Fruit fly (Drosophila melanogaster) whole organism, prepupa: ENCODE measurements around the gene Usp1.
A peak's percentile ranks its signal among the peaks of the same experiment; 100 is the strongest.

Experiments
- Blimp-1 ChIP-seq: fragments of 200-800 bp; sonication (Bioruptor generic); optimal IDR thresholded peaks from 3 replicates; lab custom pipeline; 2017; ENCODE audit warnings: missing biosample characterization, missing genetic modification characterization, mild to moderate bottlenecking, moderate library complexity, missing genetic modification reagents
- CG10631 ChIP-seq: fragments of 200-800 bp; sonication (Bioruptor generic); optimal IDR thresholded peaks from 2 replicates; lab custom pipeline; 2016; ENCODE audit warnings: missing biosample characterization, missing genetic modification characterization
- CG10669 ChIP-seq: fragments of 200-800 bp; sonication (Bioruptor generic); optimal IDR thresholded peaks from 3 replicates; lab custom pipeline; 2018; ENCODE audit warnings: missing biosample characterization, mild to moderate bottlenecking, missing genetic modification characterization, moderate library complexity
- CG11294 ChIP-seq: fragments of 200-800 bp; sonication (Bioruptor generic); IDR thresholded peaks from 2 replicates; pipeline ENCODE4 v1.3.6; 2022; ENCODE audit warnings: missing biosample characterization, missing genetic modification characterization
- CG11902 ChIP-seq: fragments of 200-800 bp; sonication (Bioruptor generic); optimal IDR thresholded peaks from 3 replicates; lab custom pipeline; 2016; ENCODE audit warnings: missing biosample characterization, missing genetic modification characterization
- CG15336 ChIP-seq: fragments of 200-800 bp; sonication (Bioruptor generic); IDR thresholded peaks from 2 replicates; pipeline ENCODE4 v1.3.6; 2022; ENCODE audit warnings: missing biosample characterization, missing genetic modification characterization
- CG1621 ChIP-seq: fragments of 200-800 bp; sonication (Bioruptor generic); optimal IDR thresholded peaks from 3 replicates; lab custom pipeline; 2018; ENCODE audit warnings: missing biosample characterization, mild to moderate bottlenecking, missing genetic modification characterization
- CG31627 ChIP-seq: fragments of 200-800 bp; sonication (Bioruptor generic); optimal IDR thresholded peaks from 3 replicates; lab custom pipeline; 2016; ENCODE audit warnings: missing biosample characterization, missing genetic modification characterization
- CG32006 ChIP-seq: fragments of 200-800 bp; sonication (Bioruptor generic); optimal IDR thresholded peaks from 3 replicates; lab custom pipeline; 2017; ENCODE audit warnings: missing biosample characterization, mild to moderate bottlenecking, missing genetic modification characterization
- CG34406 ChIP-seq: fragments of 200-800 bp; sonication (Bioruptor generic); optimal IDR thresholded peaks from 3 replicates; lab custom pipeline; 2016; ENCODE audit warnings: missing biosample characterization, missing genetic modification characterization
- CG3919 ChIP-seq: fragments of 200-800 bp; sonication (Bioruptor generic); optimal IDR thresholded peaks from 3 replicates; lab custom pipeline; 2016; ENCODE audit warnings: missing biosample characterization, missing genetic modification characterization
- CG4318 ChIP-seq: fragments of 200-800 bp; sonication (Bioruptor generic); optimal IDR thresholded peaks from 3 replicates; lab custom pipeline; 2017; ENCODE audit warnings: missing biosample characterization, mild to moderate bottlenecking, missing genetic modification characterization
- CG6163 ChIP-seq: fragments of 200-800 bp; sonication (Bioruptor generic); IDR thresholded peaks from 3 replicates; pipeline ENCODE4 v1.3.6; 2022; ENCODE audit warnings: missing biosample characterization, missing genetic modification characterization
- CG6792 ChIP-seq: fragments of 200-800 bp; sonication (Bioruptor generic); optimal IDR thresholded peaks from 3 replicates; lab custom pipeline; 2016; ENCODE audit warnings: missing biosample characterization, missing genetic modification characterization
- CG6854 ChIP-seq: fragments of 200-800 bp; sonication (Bioruptor generic); optimal IDR thresholded peaks from 2 replicates; lab custom pipeline; 2017; ENCODE audit warnings: missing biosample characterization, mild to moderate bottlenecking, missing genetic modification characterization
- CG7368 ChIP-seq: fragments of 200-800 bp; sonication (Bioruptor generic); optimal IDR thresholded peaks from 3 replicates; lab custom pipeline; 2016; ENCODE audit warnings: missing biosample characterization, missing genetic modification characterization
- CG8119 ChIP-seq: fragments of 200-800 bp; sonication (Bioruptor generic); IDR thresholded peaks from 3 replicates; pipeline ENCODE4 v1.3.6; 2022; ENCODE audit warnings: missing biosample characterization, missing genetic modification characterization
- CG8319 ChIP-seq: fragments of 200-800 bp; sonication (Bioruptor generic); optimal IDR thresholded peaks from 3 replicates; lab custom pipeline; 2016; ENCODE audit warnings: missing biosample characterization, missing genetic modification characterization
- Eip78C ChIP-seq: fragments of 200-800 bp; sonication (Bioruptor generic); peaks from one replicate; lab custom pipeline; 2016; ENCODE audit warnings: missing biosample characterization, missing genetic modification characterization
- Eip93F ChIP-seq: fragments of 200-800 bp; sonication (Bioruptor generic); optimal IDR thresholded peaks from 2 replicates; lab custom pipeline; 2016; ENCODE audit warnings: missing biosample characterization, mild to moderate bottlenecking, missing genetic modification characterization
- Ets21C ChIP-seq: fragments of 200-800 bp; sonication (Bioruptor generic); optimal IDR thresholded peaks from 3 replicates; lab custom pipeline; 2016; ENCODE audit warnings: missing biosample characterization, missing genetic modification characterization
- Ets96B ChIP-seq: fragments of 200-800 bp; optimal IDR thresholded peaks from 2 replicates; lab custom pipeline; 2019; ENCODE audit warnings: missing biosample characterization, mild to moderate bottlenecking, missing genetic modification characterization, moderate library complexity
- Gug ChIP-seq: fragments of 200-800 bp; sonication (Bioruptor generic); IDR thresholded peaks from 2 replicates; pipeline ENCODE4 v1.3.6; 2022; ENCODE audit warnings: missing biosample characterization, missing genetic modification characterization
- Hr38 ChIP-seq: sonication (Bioruptor generic); optimal IDR thresholded peaks from 2 replicates; lab custom pipeline; 2016; ENCODE audit warnings: missing biosample characterization, missing genetic modification characterization
- Hr39 ChIP-seq: fragments of 200-800 bp; sonication (Bioruptor generic); optimal IDR thresholded peaks from 2 replicates; lab custom pipeline; 2016; ENCODE audit warnings: missing biosample characterization, missing genetic modification characterization
- Hr4 ChIP-seq: fragments of 200-800 bp; sonication (Bioruptor generic); optimal IDR thresholded peaks from 3 replicates; lab custom pipeline; 2016; ENCODE audit warnings: missing biosample characterization, missing genetic modification characterization
- Lpt ChIP-seq: fragments of 200-800 bp; sonication (Bioruptor generic); optimal IDR thresholded peaks from 3 replicates; lab custom pipeline; 2016; ENCODE audit warnings: missing biosample characterization, missing genetic modification characterization
- OdsH ChIP-seq: fragments of 200-800 bp; sonication (Bioruptor generic); optimal IDR thresholded peaks from 3 replicates; lab custom pipeline; 2016; ENCODE audit warnings: missing biosample characterization, missing genetic modification characterization
- Smox ChIP-seq: fragments of 200-800 bp; sonication (Bioruptor generic); optimal IDR thresholded peaks from 3 replicates; lab custom pipeline; 2016; ENCODE audit warnings: missing biosample characterization, missing genetic modification characterization
- Sox14 ChIP-seq: fragments of 200-800 bp; sonication (Bioruptor generic); optimal IDR thresholded peaks from 3 replicates; lab custom pipeline; 2016; ENCODE audit warnings: missing biosample characterization, missing genetic modification characterization
- Sox15 ChIP-seq: fragments of 200-800 bp; sonication (Bioruptor generic); optimal IDR thresholded peaks from 3 replicates; lab custom pipeline; 2016; ENCODE audit warnings: missing biosample characterization, missing genetic modification characterization
- achi ChIP-seq: fragments of 200-800 bp; sonication (Bioruptor generic); optimal IDR thresholded peaks from 3 replicates; lab custom pipeline; 2016; ENCODE audit warnings: missing biosample characterization, missing genetic modification characterization
- cyc ChIP-seq: fragments of 200-800 bp; sonication (Bioruptor generic); optimal IDR thresholded peaks from 3 replicates; lab custom pipeline; 2016; ENCODE audit warnings: missing biosample characterization, missing genetic modification characterization
- dac ChIP-seq: fragments of 200-800 bp; sonication (Bioruptor generic); optimal IDR thresholded peaks from 2 replicates; lab custom pipeline; 2017; ENCODE audit warnings: missing biosample characterization, mild to moderate bottlenecking, missing genetic modification characterization
- esn ChIP-seq: fragments of 200-800 bp; sonication (Bioruptor generic); optimal IDR thresholded peaks from 2 replicates; lab custom pipeline; 2016; ENCODE audit warnings: missing biosample characterization, mild to moderate bottlenecking, missing genetic modification characterization, moderate library complexity
- fd59A ChIP-seq: fragments of 200-800 bp; sonication (Bioruptor generic); optimal IDR thresholded peaks from 2 replicates; lab custom pipeline; 2017; ENCODE audit warnings: missing biosample characterization, mild to moderate bottlenecking, missing genetic modification characterization, missing genetic modification reagents
- fd85E ChIP-seq: fragments of 200-800 bp; sonication (Bioruptor generic); optimal IDR thresholded peaks from 3 replicates; lab custom pipeline; 2016; ENCODE audit warnings: missing biosample characterization, missing genetic modification characterization
- fkh ChIP-seq: fragments of 200-800 bp; sonication (Bioruptor generic); optimal IDR thresholded peaks from 3 replicates; lab custom pipeline; 2017; ENCODE audit warnings: missing biosample characterization, mild to moderate bottlenecking, missing genetic modification characterization, moderate library complexity
- lz ChIP-seq: fragments of 200-800 bp; sonication (Bioruptor generic); optimal IDR thresholded peaks from 3 replicates; lab custom pipeline; 2016; ENCODE audit warnings: missing biosample characterization, missing genetic modification characterization
- pdm3 ChIP-seq: fragments of 200-800 bp; sonication (Bioruptor generic); optimal IDR thresholded peaks from 3 replicates; lab custom pipeline; 2016; ENCODE audit warnings: missing biosample characterization, missing genetic modification characterization
- salr ChIP-seq, 2 experiments: fragments of 200-800 bp; sonication (Bioruptor generic); optimal IDR thresholded peaks; 3 replicates each; lab custom pipeline; 2016 to 2018; ENCODE audit warnings: missing biosample characterization in 2 of 2, missing genetic modification characterization in 2 of 2, mild to moderate bottlenecking in 1 of 2
- spab ChIP-seq: fragments of 200-800 bp; sonication (Bioruptor generic); optimal IDR thresholded peaks from 2 replicates; lab custom pipeline; 2017; ENCODE audit warnings: missing biosample characterization, mild to moderate bottlenecking, missing genetic modification characterization, missing genetic modification reagents
- ss ChIP-seq, 2 experiments: fragments of 200-800 bp; sonication (Bioruptor generic); optimal IDR thresholded peaks; 2 replicates in 1 of 2; 3 replicates in 1 of 2; lab custom pipeline; 2017 to 2018; ENCODE audit warnings: mild to moderate bottlenecking in 2 of 2, missing biosample characterization in 2 of 2, missing genetic modification characterization in 2 of 2, moderate library complexity in 1 of 2
- svp ChIP-seq: fragments of 200-800 bp; sonication (Bioruptor generic); peaks from one replicate; lab custom pipeline; 2016; ENCODE audit warnings: missing biosample characterization, missing genetic modification characterization
- topi ChIP-seq: fragments of 200-800 bp; sonication (Bioruptor generic); optimal IDR thresholded peaks from 3 replicates; lab custom pipeline; 2016; ENCODE audit warnings: missing biosample characterization, missing genetic modification characterization
- vri ChIP-seq: fragments of 200-800 bp; sonication (Bioruptor generic); optimal IDR thresholded peaks from 3 replicates; lab custom pipeline; 2016; ENCODE audit warnings: missing biosample characterization, mild to moderate bottlenecking, missing genetic modification characterization

Usp1 gene

dm6 chr3R:29202418-29202817 is 26.5 kb upstream of the Usp1 start, which contains the start of gene Mesh1:
Gene Mesh1, minus strand, starts transcription at chr3R:29202525.
- TF ChIP-seq fkh (peak; percentile 13), pdm3 (no peak)

- no peak for TF ChIP-seq CG32006 (GFP tag; lab: Kevin White, UChicago)
- TF ChIP-seq CG10669 (GFP tag; lab: Kevin White, UChicago) = no peak
- no peak for TF ChIP-seq CG8319
- TF ChIP-seq CG31627 = no peak
- TF ChIP-seq, all 60 proteins: peak for 0
Measured at dm6 chr3R:29204033-29204432, 24.9 kb upstream of the Usp1 start, which contains the start of gene Cyt-c1L. Gene Cyt-c1L, minus strand, starts transcription at chr3R:29204133.

dm6 chr3R:29204612-29205480 is 24.1 kb upstream of the Usp1 start:
- TF ChIP-seq Eip78C = peak; percentile 89
- peak; percentile 77 for TF ChIP-seq CG8119 (GFP tag; lab: Robert Waterston, UW)
- TF ChIP-seq svp (GFP tag; lab: Kevin White, UChicago) = no peak
- TF ChIP-seq Smox = no peak
- TF ChIP-seq CG32006 (GFP tag; lab: Kevin White, UChicago) = peak; percentile 86
- TF ChIP-seq vri = no peak
- no peak for TF ChIP-seq Hr39 (GFP tag; lab: Kevin White, UChicago)
- peak; percentile 73 for TF ChIP-seq CG4318 (GFP tag; lab: Kevin White, UChicago)
- no peak for TF ChIP-seq esn (GFP tag; lab: Kevin White, UChicago)
- peak; percentile 51 for TF ChIP-seq achi (GFP tag; lab: Kevin White, UChicago)
- no peak for TF ChIP-seq Sox15 (GFP tag; lab: Kevin White, UChicago)
- no peak for TF ChIP-seq topi
- peak; percentile 79 for TF ChIP-seq CG15336
- no peak for TF ChIP-seq Blimp-1 (GFP tag; lab: Kevin White, UChicago)
- TF ChIP-seq OdsH (GFP tag; lab: Kevin White, UChicago) = peak; percentile 63
- no peak for TF ChIP-seq CG34406 (GFP tag; lab: Kevin White, UChicago)
- peak; percentile 48; the same call in 1 of the 3 replicates for TF ChIP-seq CG6163
- peak; percentile 47 for TF ChIP-seq Ets96B (tag; lab: Kevin White, UChicago)
- TF ChIP-seq Eip93F (GFP tag; lab: Kevin White, UChicago) = no peak
- peak; percentile 45; the same call in 1 of the 2 replicates for TF ChIP-seq Gug (GFP tag; lab: Robert Waterston, UW)
- peak; percentile 27 for TF ChIP-seq Sox14 (GFP tag; lab: Kevin White, UChicago)
- peak; percentile 34 for TF ChIP-seq lz (GFP tag; lab: Kevin White, UChicago)
- peak; percentile 12 for TF ChIP-seq CG1621 (tag; lab: Kevin White, UChicago)
- TF ChIP-seq CG7368 = peak; percentile 15
- no peak for TF ChIP-seq CG8319
- TF ChIP-seq cyc = no peak
- TF ChIP-seq CG6792 = peak; percentile 26
- TF ChIP-seq spab (GFP tag; lab: Kevin White, UChicago) = peak; percentile 38
- TF ChIP-seq CG11294 (GFP tag; lab: Robert Waterston, UW) = no peak
- peak; percentile 52 for TF ChIP-seq CG10631 (GFP tag; lab: Kevin White, UChicago)
- no peak for TF ChIP-seq CG11902 (GFP tag; lab: Kevin White, UChicago)
- no peak for TF ChIP-seq Ets21C (GFP tag; lab: Kevin White, UChicago)
- TF ChIP-seq Hr38 = no peak
- peak; percentile 46 for TF ChIP-seq Lpt
- TF ChIP-seq ss (GFP tag; optimal IDR thresholded peaks at IDR 0.05; lab: Kevin White, UChicago) = peak in 1 of 2 experiments; percentile 35
- peak; percentile 68 for TF ChIP-seq dac
- no peak for TF ChIP-seq fd85E (GFP tag; lab: Kevin White, UChicago)
- TF ChIP-seq CG3919 = peak; percentile 56
- TF ChIP-seq pdm3 = peak; percentile 65
- TF ChIP-seq CG6854 = no peak
- peak; percentile 20 for TF ChIP-seq CG10669 (GFP tag; lab: Kevin White, UChicago)
- peak; percentile 85 for TF ChIP-seq Hr4 (GFP tag; lab: Kevin White, UChicago)
- TF ChIP-seq salr (GFP tag; optimal IDR thresholded peaks at IDR 0.05; lab: Kevin White, UChicago) = peak in 1 of 2 experiments; percentile 58
- peak; percentile 41 for TF ChIP-seq fd59A (GFP tag; lab: Kevin White, UChicago)
